Fruit fly (Drosophila melanogaster) whole organism, larva: ENCODE results near the gene Bdp1.

Experiments
- noc ChIP-seq: fragments of 200-800 bp; sonication (Bioruptor generic); optimal IDR thresholded peaks from 3 replicates; lab custom pipeline; 2019; ENCODE audit warnings: missing biosample characterization, mild to moderate bottlenecking, missing genetic modification characterization, moderate library complexity

Bdp1 gene

dm6 chr2L:13367378-13367777 is 6.3 kb downstream of the Bdp1 start, which contains the start of gene Tap42:
Gene Tap42, plus strand, starts transcription at chr2L:13367617.
- no peak for TF ChIP-seq noc

- no peak for TF ChIP-seq noc
Measured at dm6 chr2L:13366109-13366747, 7.5 kb downstream of the Bdp1 start, which contains the start of the genes Nnp-1 and Grx3. Gene Nnp-1, minus strand, starts transcription at chr2L:13366189. Gene Grx3, plus strand, starts transcription at chr2L:13366447.

- no peak for TF ChIP-seq noc
Measured at dm6 chr2L:13362953-13363352, 10.7 kb downstream of the Bdp1 start.

DNA sequence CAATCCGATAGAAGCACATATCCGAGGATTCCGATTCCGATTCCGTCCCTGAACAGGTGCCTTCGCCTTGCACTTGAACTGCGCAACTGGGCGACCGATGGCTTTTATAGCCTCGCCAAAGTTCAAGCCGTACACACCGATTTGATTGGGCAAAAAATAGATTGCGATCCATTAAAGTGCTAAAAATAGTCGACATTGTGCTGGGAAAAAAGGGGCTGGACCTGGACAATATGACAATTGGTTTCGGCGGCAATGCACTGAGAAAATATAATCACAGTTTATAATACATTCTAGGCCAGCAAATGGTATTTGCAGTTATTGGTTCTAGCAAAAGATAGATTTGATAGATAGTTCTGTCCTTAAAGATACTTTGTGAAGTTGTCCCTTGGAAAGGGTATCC is 12.2 kb downstream of the Bdp1 start, which contains the start of gene CG9377:
TSS of gene CG9377 (minus strand) at position 101 of the 400 bp plus-strand sequence.
- TF ChIP-seq noc = no peak

- TF ChIP-seq noc = no peak
Measured at dm6 chr2L:13354580-13355347, 18.9 kb downstream of the Bdp1 start, which contains the start of gene CG9395. Gene CG9395, minus strand, starts transcription at chr2L:13355073.

DNA sequence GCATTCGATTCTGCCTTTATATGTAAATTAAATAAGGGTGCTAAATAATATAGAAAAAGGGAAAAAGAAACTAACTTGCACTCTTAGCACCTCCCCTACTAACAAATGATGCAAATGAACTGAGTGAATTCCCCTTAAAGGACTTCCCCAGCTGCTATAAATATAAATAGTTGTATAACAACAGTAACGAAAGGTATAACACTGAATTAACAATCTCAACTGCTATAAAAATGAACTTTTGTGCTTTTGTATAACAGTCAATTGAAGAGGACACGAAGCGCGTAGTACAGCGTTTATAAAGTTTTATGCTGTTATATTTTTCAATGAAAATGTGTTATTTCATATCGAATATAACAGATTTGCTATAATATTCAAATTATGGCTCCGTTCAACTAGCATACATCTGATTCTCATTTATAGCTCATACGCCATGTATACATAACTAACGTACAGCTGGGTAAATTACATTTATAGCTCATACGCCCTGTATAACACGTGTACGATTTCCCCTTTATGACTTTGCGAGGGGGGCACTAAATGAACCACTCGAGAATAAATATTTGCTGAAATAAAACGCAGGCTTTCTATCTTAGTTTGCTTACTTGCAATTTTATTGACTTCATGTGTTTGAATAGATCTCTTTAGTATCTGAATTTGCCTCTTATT is 24.3 kb downstream of the Bdp1 start:
- TF ChIP-seq noc = no peak

- TF ChIP-seq noc = no peak
Measured at dm6 chr2L:13347473-13347872, 26.2 kb downstream of the Bdp1 start, which contains the start of gene CG16826. Gene CG16826, plus strand, starts transcription at chr2L:13347773.

dm6 chr2L:13332736-13333135 is 41.0 kb downstream of the Bdp1 start:
- no peak for TF ChIP-seq noc

- TF ChIP-seq noc = no peak
Measured at dm6 chr2L:13331868-13332544, 41.7 kb downstream of the Bdp1 start.

dm6 chr2L:13331021-13331420 is 42.7 kb downstream of the Bdp1 start, which contains the start of gene hbt:
Gene hbt, minus strand, starts transcription at chr2L:13331121.
- no peak for TF ChIP-seq noc

- TF ChIP-seq noc = no peak
Measured at dm6 chr2L:13325823-13326222, 47.9 kb downstream of the Bdp1 start.
